Worm (Caenorhabditis elegans) whole organism, midembryonic: ENCODE data around the gene Y48A6B.3.

ENCODE experiments used
- T22C8.4 ChIP-seq: fragments of 200-800 bp; sonication (Bioruptor generic); IDR thresholded peaks from 2 replicates; pipeline ENCODE4 v1.3.6; 2022; ENCODE audit warnings: missing genetic modification characterization, missing compliant biosample characterization
- flt-1 ChIP-seq: fragments of 200-800 bp; sonication (Bioruptor generic); IDR thresholded peaks from 2 replicates; pipeline ENCODE4 v1.3.6; 2022; ENCODE audit warnings: missing genetic modification characterization, missing compliant biosample characterization
- klf-2 ChIP-seq: fragments of 200-800 bp; sonication (Bioruptor generic); conservative IDR thresholded peaks from 2 replicates; pipeline ENCODE4 v1.3.6; 2022; ENCODE audit warnings: missing genetic modification reagents, missing genetic modification characterization, missing compliant biosample characterization
- tab-1 ChIP-seq: fragments of 200-800 bp; sonication (Bioruptor generic); IDR thresholded peaks from 2 replicates; pipeline ENCODE4 v1.3.6; 2022; ENCODE audit warnings: missing genetic modification characterization, missing compliant biosample characterization
- ztf-23 ChIP-seq: fragments of 200-800 bp; sonication (Bioruptor generic); IDR thresholded peaks from 2 replicates; pipeline ENCODE4 v1.3.6; 2022; ENCODE audit warnings: missing genetic modification reagents, missing genetic modification characterization, missing compliant biosample characterization
- ztf-29 ChIP-seq: fragments of 200-800 bp; sonication (Bioruptor generic); IDR thresholded peaks from 2 replicates; pipeline ENCODE4 v1.3.6; 2022; ENCODE audit warnings: missing genetic modification reagents, missing genetic modification characterization, missing compliant biosample characterization

DNA sequence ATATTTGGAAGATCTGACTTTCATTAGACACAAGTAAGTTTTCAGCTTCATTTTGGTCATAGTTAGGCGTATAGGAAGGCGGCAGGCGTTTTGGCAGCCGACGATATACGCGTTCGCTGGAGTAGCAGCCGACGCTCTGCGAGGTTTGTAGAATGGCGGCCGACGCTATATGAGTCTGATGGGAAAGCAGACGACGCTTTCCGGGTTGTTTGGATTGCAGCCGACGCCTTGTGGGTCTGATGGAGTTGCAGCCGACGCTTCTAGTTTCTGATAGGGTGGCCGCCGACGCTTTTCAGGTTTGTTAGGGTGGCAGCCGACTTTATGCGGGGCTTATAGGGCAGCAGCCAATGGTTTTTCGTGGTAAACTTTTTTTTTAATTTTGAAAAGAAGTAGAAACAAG lies 5.2 kb upstream of the Y48A6B.3 start:
- TF ChIP-seq ztf-23 (GFP tag; lab: Robert Waterston, UW) (no peak), flt-1 (GFP tag; lab: Robert Waterston, UW) (no peak), klf-2 (GFP tag; lab: Robert Waterston, UW) (no peak), tab-1 (no peak), T22C8.4 (no peak), ztf-29 (GFP tag; lab: Robert Waterston, UW) (no peak)
